Fruit fly (Drosophila melanogaster) whole organism, embryonic: ENCODE data around the gene tinc.

ENCODE experiments used
- Bgb ChIP-seq: fragments of 200-800 bp; sonication (Bioruptor generic); IDR thresholded peaks from 2 replicates; pipeline ENCODE4 v1.3.6; 2022; ENCODE audit warnings: missing biosample characterization, missing genetic modification characterization; ENCODE audit not compliant: partially characterized antibody
- CG10959 ChIP-seq: fragments of 200-800 bp; sonication (Bioruptor generic); IDR thresholded peaks from 2 replicates; pipeline ENCODE4 v1.3.6; 2022; ENCODE audit warnings: missing biosample characterization, missing genetic modification characterization
- CG13775 ChIP-seq: fragments of 200-800 bp; sonication (Bioruptor generic); optimal IDR thresholded peaks from 3 replicates; lab custom pipeline; 2017; ENCODE audit warnings: missing biosample characterization, mild to moderate bottlenecking, missing genetic modification characterization
- CG15601 ChIP-seq: fragments of 200-800 bp; sonication (Bioruptor generic); optimal IDR thresholded peaks from 3 replicates; lab custom pipeline; 2019; ENCODE audit warnings: missing biosample characterization, mild to moderate bottlenecking, missing genetic modification characterization, moderate library complexity
- CG30020 ChIP-seq: fragments of 200-800 bp; optimal IDR thresholded peaks from 2 replicates; lab custom pipeline; 2019; ENCODE audit warnings: missing biosample characterization, mild to moderate bottlenecking, missing genetic modification characterization, moderate library complexity
- CG4360 ChIP-seq: fragments of 200-800 bp; sonication (Bioruptor generic); IDR thresholded peaks from 2 replicates; pipeline ENCODE4 v1.3.6; 2022; ENCODE audit warnings: missing biosample characterization, missing genetic modification characterization
- CG4404 ChIP-seq: fragments of 200-800 bp; sonication (Bioruptor generic); IDR thresholded peaks from 2 replicates; pipeline ENCODE4 v1.3.6; 2022; ENCODE audit warnings: missing biosample characterization, missing genetic modification characterization
- CG6689 ChIP-seq: fragments of 200-800 bp; sonication (Bioruptor generic); IDR thresholded peaks from 2 replicates; pipeline ENCODE4 v1.3.6; 2022; ENCODE audit warnings: missing biosample characterization, missing genetic modification characterization
- Gug ChIP-seq: fragments of 200-800 bp; sonication (Bioruptor generic); IDR thresholded peaks from 4 replicates; pipeline ENCODE4 v1.3.6; 2022; ENCODE audit warnings: missing biosample characterization, missing genetic modification characterization
- pho ChIP-seq: fragments of 200-800 bp; sonication (Bioruptor generic); optimal IDR thresholded peaks from 2 replicates; lab custom pipeline; 2016; ENCODE audit warnings: missing biosample characterization, missing genetic modification characterization

DNA sequence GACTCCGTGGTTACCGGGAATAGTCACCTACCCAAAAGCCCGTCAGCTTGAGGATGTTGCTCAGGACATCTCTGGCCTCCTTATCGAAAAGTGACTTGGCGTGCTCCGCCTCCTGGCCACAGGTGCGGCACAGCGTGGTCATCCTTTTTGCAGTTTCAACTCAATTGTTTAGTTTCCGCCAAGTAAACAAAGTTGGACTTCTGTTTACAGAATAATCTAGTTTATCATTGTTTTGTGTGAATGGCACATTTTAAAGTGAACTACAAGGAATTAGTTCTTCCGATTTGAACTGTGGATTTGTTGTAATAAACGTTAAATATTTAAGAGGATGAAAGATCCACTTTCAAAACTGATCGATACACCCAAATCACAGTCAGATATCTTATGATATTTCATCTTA lies 8.3 kb upstream of the tinc start, which contains the start of gene CG17806:
- TF ChIP-seq pho (GFP tag; lab: Kevin White, UChicago), result no peak
- TF ChIP-seq Bgb (GFP tag; lab: Robert Waterston, UW), result no peak
- no peak for TF ChIP-seq CG4404 (GFP tag; lab: Robert Waterston, UW)
- no peak for TF ChIP-seq CG30020 (tag; lab: Kevin White, UChicago)
- TF ChIP-seq CG6689 (GFP tag; lab: Robert Waterston, UW), result no peak
- TF ChIP-seq CG15601 (tag; lab: Kevin White, UChicago), result no peak
- TF ChIP-seq CG13775, result no peak
- TF ChIP-seq Gug (GFP tag; lab: Robert Waterston, UW), result no peak
- no peak for TF ChIP-seq CG10959 (GFP tag; lab: Robert Waterston, UW)
- no peak for TF ChIP-seq CG4360
